Worm (Caenorhabditis elegans) whole organism, young adult: ENCODE measurements around the gene Y5F2A.4.

Experiments used
- C17E4.6 ChIP-seq: fragments of 200-800 bp; sonication (Bioruptor generic); IDR thresholded peaks from 2 replicates; pipeline ENCODE4 v1.3.6; 2022; ENCODE audit warnings: missing genetic modification reagents, missing genetic modification characterization, missing compliant biosample characterization
- K11D2.4 ChIP-seq: fragments of 200-800 bp; sonication (Bioruptor generic); IDR thresholded peaks from 2 replicates; pipeline ENCODE4 v1.3.6; 2022; ENCODE audit warnings: missing genetic modification reagents, missing genetic modification characterization, missing compliant biosample characterization
- Y56A3A.18 ChIP-seq: fragments of 200-800 bp; sonication (Bioruptor generic); IDR thresholded peaks from 2 replicates; pipeline ENCODE4 v1.3.6; 2022; ENCODE audit warnings: missing genetic modification reagents, missing genetic modification characterization, missing compliant biosample characterization
- Y95B8A.8 ChIP-seq: fragments of 200-800 bp; sonication (Bioruptor generic); IDR thresholded peaks from 2 replicates; pipeline ENCODE4 v1.3.6; 2022; ENCODE audit warnings: missing genetic modification reagents, missing genetic modification characterization, missing compliant biosample characterization
- ZK185.1 ChIP-seq: sonication (generic microtip); optimal IDR thresholded peaks from 2 replicates; lab custom pipeline; 2016; ENCODE audit warnings: mild to moderate bottlenecking, missing genetic modification characterization, missing compliant biosample characterization; ENCODE audit not compliant: poor library complexity, severe bottlenecking
- aptf-2 ChIP-seq: fragments of 200-800 bp; sonication (Bioruptor generic); conservative IDR thresholded peaks from 2 replicates; pipeline ENCODE4 v1.3.6; 2022; ENCODE audit warnings: missing genetic modification reagents, missing genetic modification characterization, missing compliant biosample characterization
- attf-5 ChIP-seq: fragments of 200-800 bp; sonication (Bioruptor generic); optimal IDR thresholded peaks from 2 replicates; lab custom pipeline; 2018; ENCODE audit warnings: mild to moderate bottlenecking, missing genetic modification characterization, missing compliant biosample characterization
- ceh-27 ChIP-seq: fragments of 200-800 bp; sonication (Bioruptor generic); optimal IDR thresholded peaks from 2 replicates; lab custom pipeline; 2018; ENCODE audit warnings: mild to moderate bottlenecking, missing genetic modification characterization, moderate library complexity, missing compliant biosample characterization
- efl-1 ChIP-seq: fragments of 150-350 bp; optimal IDR thresholded peaks from 2 replicates; lab custom pipeline; 2014; ENCODE audit warnings: missing biosample characterization, missing genetic modification reagents, missing genetic modification characterization
- egl-18 ChIP-seq: fragments of 200-800 bp; sonication (Bioruptor generic); IDR thresholded peaks from 2 replicates; pipeline ENCODE4 v1.3.6; 2022; ENCODE audit warnings: missing genetic modification reagents, missing genetic modification characterization, missing compliant biosample characterization
- ets-4 ChIP-seq: fragments of 200-800 bp; sonication (Bioruptor generic); optimal IDR thresholded peaks from 2 replicates; lab custom pipeline; 2018; ENCODE audit warnings: mild to moderate bottlenecking, missing genetic modification characterization, missing compliant biosample characterization
- fkh-3 ChIP-seq: sonication (generic microtip); optimal IDR thresholded peaks from 2 replicates; lab custom pipeline; 2016; ENCODE audit warnings: mild to moderate bottlenecking, missing genetic modification characterization, missing compliant biosample characterization
- gei-17 ChIP-seq: fragments of 200-800 bp; sonication (Bioruptor generic); optimal IDR thresholded peaks from 2 replicates; lab custom pipeline; 2018; ENCODE audit warnings: mild to moderate bottlenecking, missing genetic modification characterization, missing compliant biosample characterization
- him-1 ChIP-seq: sonication (generic microtip); optimal IDR thresholded peaks from 2 replicates; lab custom pipeline; 2016; ENCODE audit warnings: missing genotype, missing genetic modification reagents, missing genetic modification characterization, missing compliant biosample characterization
- hmg-20 ChIP-seq: fragments of 200-800 bp; sonication (Bioruptor generic); IDR thresholded peaks from 2 replicates; pipeline ENCODE4 v1.3.6; 2022; ENCODE audit warnings: missing genetic modification reagents, missing genetic modification characterization, missing compliant biosample characterization
- lag-1 ChIP-seq: fragments of 200-800 bp; sonication (Bioruptor generic); IDR thresholded peaks from 2 replicates; pipeline ENCODE4 v1.3.6; 2022; ENCODE audit warnings: missing genetic modification reagents, missing genetic modification characterization, missing compliant biosample characterization
- let-526 ChIP-seq: fragments of 200-800 bp; sonication (Bioruptor generic); IDR thresholded peaks from 2 replicates; pipeline ENCODE4 v1.3.6; 2022; ENCODE audit warnings: missing genetic modification reagents, missing genetic modification characterization, missing compliant biosample characterization
- let-607 ChIP-seq, 2 experiments: fragments of 200-800 bp in 1 of 2; sonication (Bioruptor generic) in 1 of 2; sonication (generic microtip) in 1 of 2; optimal IDR thresholded peaks; 2 replicates each; lab custom pipeline; 2016 to 2018; ENCODE audit warnings: mild to moderate bottlenecking in 2 of 2, missing compliant biosample characterization in 2 of 2, missing genetic modification characterization in 2 of 2, moderate library complexity in 2 of 2, missing genotype in 1 of 2
- lsl-1 ChIP-seq: fragments of 200-800 bp; sonication (Bioruptor generic); optimal IDR thresholded peaks from 2 replicates; lab custom pipeline; 2018; ENCODE audit warnings: mild to moderate bottlenecking, missing genetic modification characterization, moderate library complexity, missing compliant biosample characterization
- madf-3 ChIP-seq: fragments of 200-800 bp; sonication (Bioruptor generic); IDR thresholded peaks from 2 replicates; pipeline ENCODE4 v1.3.6; 2022; ENCODE audit warnings: missing genetic modification reagents, missing genetic modification characterization, missing compliant biosample characterization
- madf-6 ChIP-seq: fragments of 200-800 bp; sonication (Bioruptor generic); IDR thresholded peaks from 2 replicates; pipeline ENCODE4 v1.3.6; 2022; ENCODE audit warnings: missing genetic modification reagents, missing genetic modification characterization, missing compliant biosample characterization
- mxl-1 ChIP-seq: sonication (generic microtip); optimal IDR thresholded peaks from 2 replicates; lab custom pipeline; 2016; ENCODE audit warnings: missing genetic modification characterization, missing compliant biosample characterization
- nfya-2 ChIP-seq: fragments of 200-800 bp; sonication (Bioruptor generic); IDR thresholded peaks from 2 replicates; pipeline ENCODE4 v1.3.6; 2022; ENCODE audit warnings: missing genetic modification reagents, missing genetic modification characterization, missing compliant biosample characterization
- nhr-80 ChIP-seq: sonication (generic microtip); optimal IDR thresholded peaks from 2 replicates; lab custom pipeline; 2016; ENCODE audit warnings: missing genetic modification characterization, missing compliant biosample characterization
- rpc-1 ChIP-seq, 2 experiments: fragments of 150-350 bp in 1 of 2; sonication (generic microtip) in 1 of 2; optimal IDR thresholded peaks; 2 replicates each; lab custom pipeline; 2014 to 2018; ENCODE audit warnings: missing biosample characterization in 1 of 2, missing genetic modification characterization in 1 of 2, missing genetic modification reagents in 1 of 2, missing genotype in 1 of 2
- sdz-38 ChIP-seq: sonication (generic microtip); optimal IDR thresholded peaks from 2 replicates; lab custom pipeline; 2016; ENCODE audit warnings: missing genotype, missing genetic modification characterization, missing compliant biosample characterization
- snpc-4 ChIP-seq, 5 experiments: fragments of 150-350 bp in 1 of 5; sonication (generic microtip) in 4 of 5; optimal IDR thresholded peaks; 2 replicates each; lab custom pipeline; 2014 to 2018; ENCODE audit warnings: missing genetic modification characterization in 5 of 5, missing biosample characterization in 3 of 5, antibody characterized with exemption in 2 of 5, mild to moderate bottlenecking in 2 of 5, missing compliant biosample characterization in 2 of 5, missing genotype in 2 of 5, moderate library complexity in 2 of 5, missing genetic modification reagents in 1 of 5
- tbp1 ChIP-seq: fragments of 200-800 bp; sonication (Bioruptor generic); optimal IDR thresholded peaks from 2 replicates; lab custom pipeline; 2018; ENCODE audit warnings: mild to moderate bottlenecking, missing genetic modification characterization, missing compliant biosample characterization
- unc-130 ChIP-seq: sonication (generic microtip); optimal IDR thresholded peaks from 2 replicates; lab custom pipeline; 2016; ENCODE audit warnings: missing genetic modification reagents, missing genetic modification characterization, missing compliant biosample characterization
- ztf-26 ChIP-seq: sonication (generic microtip); optimal IDR thresholded peaks from 2 replicates; lab custom pipeline; 2017; ENCODE audit warnings: missing genetic modification characterization, missing compliant biosample characterization

Y5F2A.4 gene

DNA sequence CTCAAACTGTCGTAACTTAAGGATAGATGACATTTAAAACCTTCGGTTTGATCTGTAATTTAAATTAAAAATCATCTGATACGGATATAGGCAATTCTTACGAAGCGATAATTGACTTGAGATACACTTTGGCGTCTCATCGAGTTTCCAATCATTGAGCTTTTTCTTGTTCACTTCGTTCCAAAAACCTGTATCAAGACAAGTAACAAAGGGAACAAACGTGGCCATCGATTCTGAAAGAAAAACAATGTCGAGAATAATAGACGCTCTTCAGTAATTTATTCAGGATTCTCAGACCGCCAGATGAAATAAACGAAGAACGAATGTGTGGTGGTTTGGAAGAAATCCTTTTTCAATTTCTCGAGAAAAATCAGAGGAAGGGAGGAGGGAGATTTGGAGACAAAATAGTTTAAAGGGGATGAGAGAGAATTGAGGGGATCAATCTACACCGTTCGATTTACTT lies 2.5 kb upstream of the Y5F2A.4 start, which contains the start of gene atg-7 (continued):
- TF ChIP-seq snpc-4 (GFP tag; optimal IDR thresholded peaks at IDR 0.05; lab: Kevin White, UChicago) = no peak
- peak in 2 of 4 experiments; percentile 37 to 41 for TF ChIP-seq snpc-4 (tag; optimal IDR thresholded peaks at IDR 0.05; lab: Kevin White, UChicago)
- TF ChIP-seq him-1 (tag; lab: Kevin White, UChicago) = peak; percentile 8
- TF ChIP-seq nfya-2 (GFP tag; lab: Robert Waterston, UW) = no peak
- TF ChIP-seq lsl-1 (GFP tag; lab: Kevin White, UChicago) = peak; percentile 17
- no peak for TF ChIP-seq tbp1

DNA sequence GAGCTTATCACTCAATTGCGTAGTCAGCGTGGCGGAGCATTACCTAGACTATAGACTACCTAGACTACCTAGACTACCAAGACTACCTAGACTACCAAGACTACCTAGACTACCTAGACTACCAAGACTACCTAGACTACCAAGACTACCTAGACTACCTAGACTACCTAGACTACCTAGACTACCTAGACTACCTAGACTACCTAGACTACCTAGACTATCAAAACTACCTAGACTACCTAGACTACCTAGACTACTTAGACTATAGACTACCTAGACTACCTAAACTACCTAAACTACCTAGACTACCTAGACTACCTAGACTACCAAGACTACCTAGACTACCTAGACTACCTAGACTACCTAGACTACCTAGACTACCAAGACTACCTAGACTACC lies 7.5 kb downstream of the Y5F2A.4 start:
- TF ChIP-seq ZK185.1 (tag; lab: Kevin White, UChicago) = peak; percentile 32
- peak; percentile 5 for TF ChIP-seq ceh-27 (GFP tag; lab: Kevin White, UChicago)

DNA sequence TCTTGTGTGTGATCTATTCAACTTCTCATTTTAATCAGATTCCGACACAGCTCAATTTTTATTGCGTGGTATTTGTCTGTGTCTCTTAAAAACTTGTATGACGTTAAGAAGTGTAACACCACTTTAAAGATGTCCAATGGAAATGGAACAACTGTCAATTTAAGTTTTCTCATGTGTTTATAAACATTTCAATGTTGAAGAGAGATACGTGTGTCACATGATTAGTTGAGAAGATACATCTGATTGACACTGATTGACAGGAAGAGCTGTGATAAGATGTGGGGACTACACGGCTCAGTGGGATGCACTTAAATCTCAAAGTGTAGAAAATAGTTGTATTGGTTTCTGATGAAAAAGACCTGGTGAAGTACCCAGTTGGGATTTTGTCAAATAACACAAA lies 10.1 kb downstream of the Y5F2A.4 start:
- TF ChIP-seq let-526 (GFP tag; lab: Robert Waterston, UW) (no peak), sdz-38 (tag; lab: Kevin White, UChicago) (no peak), egl-18 (GFP tag; lab: Robert Waterston, UW) (no peak), K11D2.4 (no peak), mxl-1 (tag; lab: Kevin White, UChicago) (no peak), lag-1 (GFP tag; lab: Robert Waterston, UW) (no peak), let-607 (tag; optimal IDR thresholded peaks at IDR 0.05; lab: Kevin White, UChicago) (no peak), unc-130 (GFP tag; lab: Kevin White, UChicago) (no peak), aptf-2 (no peak), Y95B8A.8 (GFP tag; lab: Robert Waterston, UW) (no peak), nhr-80 (no peak), madf-6 (GFP tag; lab: Robert Waterston, UW) (no peak), rpc-1 (optimal IDR thresholded peaks at IDR 0.05; lab: Kevin White, UChicago) (no peak), rpc-1 (tag; optimal IDR thresholded peaks at IDR 0.05; lab: Kevin White, UChicago) (no peak), hmg-20 (GFP tag; lab: Robert Waterston, UW) (no peak), efl-1 (GFP tag; lab: Kevin White, UChicago) (no peak), Y56A3A.18 (no peak)

- TF ChIP-seq gei-17 (GFP tag; lab: Kevin White, UChicago) = no peak
- TF ChIP-seq, all 124 proteins: peak for 0
These were observed 11.4 kb downstream of the Y5F2A.4 start, which contains the start of gene ttr-17 for ce11 chrIV:11067003-11067402. TSS of gene ttr-17 (minus strand) at chrIV:11067026.

ce11 chrIV:11063962-11064361 lies 14.4 kb downstream of the Y5F2A.4 start, which contains the start of gene ttr-16:
TSS of gene ttr-16 (minus strand) at chrIV:11064137.
- TF ChIP-seq ets-4 (GFP tag; lab: Kevin White, UChicago) = no peak
- no peak for TF ChIP-seq unc-130 (GFP tag; lab: Kevin White, UChicago)
- TF ChIP-seq attf-5 (GFP tag; lab: Kevin White, UChicago) = no peak
- no peak for TF ChIP-seq ztf-26 (tag; lab: Kevin White, UChicago)

DNA sequence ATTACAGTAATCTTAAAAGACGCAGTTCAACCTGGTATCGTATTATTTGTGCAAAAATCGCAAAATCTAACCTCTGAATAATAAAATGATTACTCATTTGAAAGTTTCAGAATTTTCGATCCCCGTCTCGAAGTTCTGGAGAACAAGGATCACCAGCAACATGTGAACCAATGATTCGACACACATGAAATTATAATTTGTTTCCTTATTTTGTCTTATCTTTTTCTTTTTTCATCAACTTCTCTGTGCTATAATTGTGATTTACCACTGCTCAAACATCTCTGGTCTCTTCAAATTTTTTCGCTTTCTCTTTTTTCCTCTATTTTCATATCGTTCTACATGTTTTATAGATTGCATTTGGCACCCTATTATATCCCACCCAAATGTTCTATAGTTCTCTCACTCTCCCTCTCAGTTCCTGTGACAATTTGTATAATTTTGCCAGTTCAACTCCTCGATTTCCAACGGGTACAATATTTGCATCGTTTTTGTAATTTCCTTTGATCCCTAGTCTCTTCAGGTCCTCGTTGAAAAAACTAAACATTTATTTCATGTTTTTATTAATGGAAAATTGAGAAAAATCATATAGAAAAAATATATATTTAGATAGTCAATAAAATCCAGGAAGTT lies 15.3 kb downstream of the Y5F2A.4 start:
- no peak for TF ChIP-seq C17E4.6 (GFP tag; lab: Robert Waterston, UW)
- TF ChIP-seq madf-3 (GFP tag; lab: Robert Waterston, UW) = 0 out of 2 replicates have a peak, but pooled peaks have one; percentile 3
- no peak for TF ChIP-seq fkh-3 (tag; lab: Kevin White, UChicago)
- TF ChIP-seq aptf-2 = no peak
- TF ChIP-seq, all 124 proteins: peak for 1
